Worm (Caenorhabditis elegans): ENCODE measurements around the gene T27A8.2.

ce11 chrX:16055245-16055644 lies 3.5 kb downstream of the T27A8.2 start, which contains the start of gene T27A8.7:
- TF ChIP-seq egl-27 (tag; optimal IDR thresholded peaks at IDR 0.05) (no peak), fos-1 (tag; optimal IDR thresholded peaks at IDR 0.05) (no peak), nhr-12 (tag; optimal IDR thresholded peaks at IDR 0.05) (no peak), nhr-6 (tag; optimal IDR thresholded peaks at IDR 0.05) (no peak), lin-11 (tag; optimal IDR thresholded peaks at IDR 0.05) (no peak), ama-1 (optimal IDR thresholded peaks at IDR 0.05) (no peak), nhr-10 (tag; optimal IDR thresholded peaks at IDR 0.05) (no peak), lsy-2 (tag; optimal IDR thresholded peaks at IDR 0.05) (no peak), aly-2 (tag; optimal IDR thresholded peaks at IDR 0.05) (no peak), nhr-25 (tag; optimal IDR thresholded peaks at IDR 0.05) (no peak), Y55F3AM.14 (GFP tag; optimal IDR thresholded peaks at IDR 0.05) (no peak)
